Worm (Caenorhabditis elegans) whole organism, L2 larva: Measurements from ENCODE around the gene oac-23.

ENCODE experiments used
- R02D3.7 ChIP-seq: fragments of 150-350 bp; optimal IDR thresholded peaks from 2 replicates; lab custom pipeline; 2014; ENCODE audit warnings: missing biosample characterization, missing genetic modification characterization
- ZK546.5 ChIP-seq: sonication (generic microtip); optimal IDR thresholded peaks from 2 replicates; lab custom pipeline; 2017; ENCODE audit warnings: missing biosample characterization, missing genetic modification characterization
- ama-1 ChIP-seq: fragments of 150-350 bp; optimal IDR thresholded peaks from 2 replicates; lab custom pipeline; 2018; ENCODE audit warnings: inconsistent platforms
- blmp-1 ChIP-seq: sonication (generic microtip); optimal IDR thresholded peaks from 2 replicates; lab custom pipeline; 2017; ENCODE audit warnings: missing genetic modification characterization, mild to moderate bottlenecking, missing compliant biosample characterization, antibody characterized with exemption, moderate library complexity; ENCODE audit not compliant: insufficient read depth
- ceh-82 ChIP-seq: fragments of 150-350 bp; optimal IDR thresholded peaks from 2 replicates; lab custom pipeline; 2014; ENCODE audit warnings: missing biosample characterization, missing genetic modification characterization
- dmd-4 ChIP-seq: sonication (generic microtip); optimal IDR thresholded peaks from 2 replicates; lab custom pipeline; 2017; ENCODE audit warnings: missing biosample characterization, missing genetic modification characterization
- egl-27 ChIP-seq: sonication (generic microtip); optimal IDR thresholded peaks from 3 replicates; lab custom pipeline; 2017; ENCODE audit warnings: missing biosample characterization, missing genetic modification reagents, missing genetic modification characterization
- mab-5 ChIP-seq: fragments of 150-350 bp; optimal IDR thresholded peaks from 2 replicates; lab custom pipeline; 2014; ENCODE audit warnings: missing biosample characterization, missing genetic modification characterization
- mbf-1 ChIP-seq: sonication (generic microtip); optimal IDR thresholded peaks from 2 replicates; lab custom pipeline; 2017; ENCODE audit warnings: missing biosample characterization, missing genetic modification characterization
- nhr-77 ChIP-seq: fragments of 150-350 bp; optimal IDR thresholded peaks from 2 replicates; lab custom pipeline; 2014; ENCODE audit warnings: missing biosample characterization, missing genetic modification characterization
- sem-4 ChIP-seq: fragments of 150-350 bp; optimal IDR thresholded peaks from 2 replicates; lab custom pipeline; 2014; ENCODE audit warnings: missing biosample characterization, missing genetic modification reagents, missing genetic modification characterization
- ztf-11 ChIP-seq: sonication (generic microtip); optimal IDR thresholded peaks from 2 replicates; lab custom pipeline; 2017; ENCODE audit warnings: missing biosample characterization, missing genetic modification characterization

DNA sequence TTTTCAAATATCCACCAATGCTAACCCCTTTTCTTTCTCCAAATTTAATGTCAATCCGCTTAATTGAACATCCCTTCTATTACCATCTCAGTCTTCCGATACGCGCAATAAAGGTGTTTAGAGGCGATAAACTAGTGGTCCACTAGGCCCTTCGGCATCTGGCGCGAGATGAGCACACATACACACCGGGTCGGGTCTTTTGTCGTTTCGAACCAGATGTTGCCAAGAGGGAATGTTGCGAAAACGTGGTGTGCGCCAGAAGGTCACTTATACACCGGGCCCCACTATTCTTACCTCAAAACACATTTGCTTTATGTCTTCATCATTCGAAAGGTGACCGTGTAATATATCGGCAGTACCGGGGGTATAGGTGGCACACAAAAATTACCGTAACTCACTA, 37.2 kb upstream of the oac-23 start:
- no peak for TF ChIP-seq mbf-1 (tag; lab: Kevin White, UChicago)
- TF ChIP-seq ama-1, result no peak
- no peak for TF ChIP-seq dmd-4 (tag; lab: Kevin White, UChicago)
- no peak for TF ChIP-seq ZK546.5
- TF ChIP-seq sem-4, result no peak
- TF ChIP-seq R02D3.7 (tag; lab: Kevin White, UChicago), result no peak
- no peak for TF ChIP-seq mab-5 (tag; lab: Kevin White, UChicago)
- no peak for TF ChIP-seq egl-27 (tag; lab: Kevin White, UChicago)
- no peak for TF ChIP-seq ztf-11 (tag; lab: Kevin White, UChicago)
- no peak for TF ChIP-seq nhr-77 (tag; lab: Kevin White, UChicago)
- no peak for TF ChIP-seq blmp-1 (tag; lab: Kevin White, UChicago)
- TF ChIP-seq ceh-82, result no peak
